Worm (Caenorhabditis elegans) whole organism, late embryonic: ENCODE results near the gene clec-139.

Experiments used
- ceh-14 ChIP-seq: sonication (generic microtip); optimal IDR thresholded peaks from 2 replicates; lab custom pipeline; 2016; ENCODE audit warnings: missing genotype, missing genetic modification characterization, missing compliant biosample characterization
- dve-1 ChIP-seq: sonication (generic microtip); optimal IDR thresholded peaks from 2 replicates; lab custom pipeline; 2017; ENCODE audit warnings: antibody characterized with exemption, mild to moderate bottlenecking, missing genetic modification characterization, missing compliant biosample characterization
- fkh-10 ChIP-seq: fragments of 150-350 bp; optimal IDR thresholded peaks from 2 replicates; lab custom pipeline; 2014; ENCODE audit warnings: missing biosample characterization, missing genetic modification reagents, missing genetic modification characterization
- pha-4 ChIP-seq: fragments of 150-350 bp; optimal IDR thresholded peaks from 2 replicates; lab custom pipeline; 2018; ENCODE audit warnings: missing biosample characterization, missing genetic modification reagents, missing genetic modification characterization
- tbx-2 ChIP-seq: sonication (generic microtip); optimal IDR thresholded peaks from 2 replicates; lab custom pipeline; 2016; ENCODE audit warnings: missing genetic modification characterization, missing compliant biosample characterization

- TF ChIP-seq pha-4 (no peak), fkh-10 (GFP tag; lab: Kevin White, UChicago) (no peak), dve-1 (no peak), tbx-2 (peak; percentile 11), ceh-14 (tag; lab: Kevin White, UChicago) (no peak)
Observed at ce11 chrII:4571112-4571511, 50.4 kb downstream of the clec-139 start.
